Worm (Caenorhabditis elegans) whole organism, L4 larva: ENCODE data around the gene lys-8.

Source experiments
- F37D6.2 ChIP-seq: sonication (generic microtip); optimal IDR thresholded peaks from 2 replicates; lab custom pipeline; 2016; ENCODE audit warnings: mild to moderate bottlenecking, missing genetic modification characterization, missing compliant biosample characterization
- F49E8.2 ChIP-seq: sonication (generic microtip); optimal IDR thresholded peaks from 2 replicates; lab custom pipeline; 2016; ENCODE audit warnings: missing compliant biosample characterization, mild to moderate bottlenecking, missing genetic modification characterization, borderline replicate concordance
- T20F7.1 ChIP-seq: fragments of 200-800 bp; sonication (Bioruptor generic); optimal IDR thresholded peaks from 2 replicates; lab custom pipeline; 2018; ENCODE audit warnings: mild to moderate bottlenecking, missing genetic modification characterization, missing compliant biosample characterization
- ZK337.2 ChIP-seq: fragments of 200-800 bp; sonication (Bioruptor generic); IDR thresholded peaks from 2 replicates; pipeline ENCODE4 v1.3.6; 2022; ENCODE audit warnings: missing genetic modification reagents, missing genetic modification characterization, missing compliant biosample characterization
- ZK546.5 ChIP-seq, 2 experiments: sonication (generic microtip); optimal IDR thresholded peaks; 2 replicates each; lab custom pipeline; 2017; ENCODE audit warnings: missing biosample characterization in 2 of 2, missing genetic modification characterization in 2 of 2
- aha-1 ChIP-seq: fragments of 150-350 bp; peaks from one replicate; lab custom pipeline; 2014; ENCODE audit warnings: missing biosample characterization, missing genetic modification characterization
- arid-1 ChIP-seq: fragments of 200-800 bp; sonication (Bioruptor generic); conservative IDR thresholded peaks from 2 replicates; pipeline ENCODE4 v1.3.6; 2022; ENCODE audit warnings: missing genetic modification reagents, missing genetic modification characterization, missing compliant biosample characterization
- ces-1 ChIP-seq: fragments of 150-350 bp; sonication (generic microtip); optimal IDR thresholded peaks from 4 replicates; lab custom pipeline; 2014; ENCODE audit warnings: missing biosample characterization, missing genetic modification reagents, missing genetic modification characterization
- ctbp-1 ChIP-seq: fragments of 200-800 bp; sonication (Bioruptor generic); IDR thresholded peaks from 2 replicates; pipeline ENCODE4 v1.3.6; 2022; ENCODE audit warnings: missing genetic modification reagents, missing genetic modification characterization, missing compliant biosample characterization
- daf-19 ChIP-seq: fragments of 200-800 bp; sonication (Bioruptor generic); conservative IDR thresholded peaks from 2 replicates; pipeline ENCODE4 v1.3.6; 2022; ENCODE audit warnings: missing genetic modification characterization, missing compliant biosample characterization
- duxl-1 ChIP-seq: sonication (generic microtip); optimal IDR thresholded peaks from 2 replicates; lab custom pipeline; 2016; ENCODE audit warnings: mild to moderate bottlenecking, missing genetic modification characterization, moderate library complexity, missing compliant biosample characterization; ENCODE audit not compliant: poor library complexity
- dve-1 ChIP-seq: sonication (generic microtip); optimal IDR thresholded peaks from 2 replicates; lab custom pipeline; 2017; ENCODE audit warnings: antibody characterized with exemption, mild to moderate bottlenecking, missing genetic modification characterization, missing compliant biosample characterization; ENCODE audit not compliant: insufficient read depth
- gei-8 ChIP-seq: fragments of 200-800 bp; sonication (Bioruptor generic); optimal IDR thresholded peaks from 2 replicates; lab custom pipeline; 2018; ENCODE audit warnings: mild to moderate bottlenecking, missing genetic modification characterization, missing compliant biosample characterization
- hlh-11 ChIP-seq: fragments of 200-800 bp; sonication (Bioruptor generic); optimal IDR thresholded peaks from 2 replicates; lab custom pipeline; 2018; ENCODE audit warnings: mild to moderate bottlenecking, missing genetic modification characterization, missing compliant biosample characterization
- hlh-30 ChIP-seq: sonication (generic microtip); optimal IDR thresholded peaks from 2 replicates; lab custom pipeline; 2017; ENCODE audit warnings: antibody characterized with exemption, mild to moderate bottlenecking, missing genetic modification characterization, missing compliant biosample characterization; ENCODE audit not compliant: insufficient read depth
- hmg-1.1 ChIP-seq: fragments of 200-800 bp; sonication (Bioruptor generic); IDR thresholded peaks from 2 replicates; pipeline ENCODE4 v1.3.6; 2022; ENCODE audit warnings: missing genetic modification reagents, missing genetic modification characterization, missing compliant biosample characterization
- lin-13 ChIP-seq: fragments of 150-350 bp; optimal IDR thresholded peaks from 2 replicates; lab custom pipeline; 2014; ENCODE audit warnings: missing biosample characterization, missing genetic modification reagents, missing genetic modification characterization
- lin-15B ChIP-seq: fragments of 150-350 bp; sonication (generic microtip); optimal IDR thresholded peaks from 3 replicates; lab custom pipeline; 2014; ENCODE audit warnings: missing biosample characterization, missing genetic modification characterization
- lin-38 ChIP-seq: fragments of 200-800 bp; sonication (Bioruptor generic); IDR thresholded peaks from 2 replicates; pipeline ENCODE4 v1.3.6; 2022; ENCODE audit warnings: missing genetic modification reagents, missing genetic modification characterization, missing compliant biosample characterization
- madf-9 ChIP-seq: fragments of 200-800 bp; sonication (Bioruptor generic); conservative IDR thresholded peaks from 2 replicates; pipeline ENCODE4 v1.3.6; 2022; ENCODE audit warnings: missing genetic modification reagents, missing genetic modification characterization, missing compliant biosample characterization
- mdl-1 ChIP-seq, 2 experiments: fragments of 150-350 bp in 1 of 2; sonication (generic microtip) in 1 of 2; optimal IDR thresholded peaks; 2 replicates each; lab custom pipeline; 2014 to 2017; ENCODE audit warnings: missing biosample characterization in 2 of 2, missing genetic modification characterization in 2 of 2
- mdt-29 ChIP-seq: fragments of 200-800 bp; sonication (Bioruptor generic); IDR thresholded peaks from 2 replicates; pipeline ENCODE4 v1.3.6; 2022; ENCODE audit warnings: missing genetic modification reagents, missing genetic modification characterization, missing compliant biosample characterization
- mep-1 ChIP-seq: fragments of 150-350 bp; sonication (generic microtip); optimal IDR thresholded peaks from 3 replicates; lab custom pipeline; 2014; ENCODE audit warnings: missing biosample characterization, missing genetic modification characterization
- mxl-3 ChIP-seq: fragments of 200-800 bp; sonication (Bioruptor generic); optimal IDR thresholded peaks from 2 replicates; lab custom pipeline; 2018; ENCODE audit warnings: mild to moderate bottlenecking, missing genetic modification characterization, missing compliant biosample characterization
- nhr-11 ChIP-seq: fragments of 150-350 bp; optimal IDR thresholded peaks from 2 replicates; lab custom pipeline; 2014; ENCODE audit warnings: missing biosample characterization, missing genetic modification characterization
- nhr-28 ChIP-seq: fragments of 150-350 bp; optimal IDR thresholded peaks from 2 replicates; lab custom pipeline; 2014; ENCODE audit warnings: missing biosample characterization, missing genetic modification characterization
- nhr-41 ChIP-seq: fragments of 200-800 bp; sonication (Bioruptor generic); IDR thresholded peaks from 2 replicates; pipeline ENCODE4 v1.3.6; 2022; ENCODE audit warnings: missing genetic modification reagents, missing genetic modification characterization, missing compliant biosample characterization
- nhr-6 ChIP-seq: fragments of 150-350 bp; optimal IDR thresholded peaks from 2 replicates; lab custom pipeline; 2014; ENCODE audit warnings: missing biosample characterization, missing genetic modification characterization
- nhr-77 ChIP-seq: fragments of 150-350 bp; optimal IDR thresholded peaks from 2 replicates; lab custom pipeline; 2014; ENCODE audit warnings: missing biosample characterization, missing genetic modification characterization
- rbr-2 ChIP-seq: sonication (generic microtip); optimal IDR thresholded peaks from 2 replicates; lab custom pipeline; 2016; ENCODE audit warnings: missing genotype, missing genetic modification characterization, missing compliant biosample characterization
- set-16 ChIP-seq: fragments of 200-800 bp; sonication (Bioruptor generic); IDR thresholded peaks from 2 replicates; pipeline ENCODE4 v1.3.6; 2022; ENCODE audit warnings: missing genetic modification reagents, missing genetic modification characterization, missing compliant biosample characterization
- spr-1 ChIP-seq: sonication (generic microtip); optimal IDR thresholded peaks from 2 replicates; lab custom pipeline; 2016; ENCODE audit warnings: mild to moderate bottlenecking, missing genetic modification characterization, missing compliant biosample characterization
- spr-3 ChIP-seq: fragments of 200-800 bp; sonication (Bioruptor generic); optimal IDR thresholded peaks from 2 replicates; lab custom pipeline; 2018; ENCODE audit warnings: mild to moderate bottlenecking, missing genetic modification characterization, missing compliant biosample characterization
- unc-130 ChIP-seq: sonication (generic microtip); optimal IDR thresholded peaks from 2 replicates; lab custom pipeline; 2016; ENCODE audit warnings: missing genetic modification reagents, missing genetic modification characterization, missing compliant biosample characterization
- unc-62 ChIP-seq, 3 experiments: fragments of 150-350 bp in 1 of 3; sonication (generic microtip); optimal IDR thresholded peaks in 2 of 3; peaks in 1 of 3; 1 replicate in 1 of 3; 2 replicates in 2 of 3; lab custom pipeline; 2014 to 2017; ENCODE audit warnings: missing biosample characterization in 3 of 3, missing genetic modification characterization in 3 of 3, missing genetic modification reagents in 3 of 3, missing genotype in 1 of 3
- zag-1 ChIP-seq: fragments of 150-350 bp; optimal IDR thresholded peaks from 2 replicates; lab custom pipeline; 2014; ENCODE audit warnings: missing biosample characterization, missing genetic modification characterization
- zfp-2 ChIP-seq: sonication (generic microtip); optimal IDR thresholded peaks from 2 replicates; lab custom pipeline; 2016; ENCODE audit warnings: mild to moderate bottlenecking, missing genetic modification characterization, missing compliant biosample characterization
- ztf-7 ChIP-seq: fragments of 150-350 bp; optimal IDR thresholded peaks from 2 replicates; lab custom pipeline; 2014; ENCODE audit warnings: missing biosample characterization, missing genetic modification characterization

The lys-8 gene

ce11 chrII:5582309-5582708 is 3.7 kb upstream of the lys-8 start, which contains the start of gene T25E4.2:
Gene T25E4.2, minus strand, starts transcription at chrII:5582409.
- TF ChIP-seq zfp-2 (tag; lab: Kevin White, UChicago) (no peak), spr-3 (GFP tag; lab: Kevin White, UChicago) (no peak), nhr-6 (no peak), madf-9 (GFP tag; lab: Robert Waterston, UW) (no peak), ces-1 (GFP tag; lab: Kevin White, UChicago) (no peak)

DNA sequence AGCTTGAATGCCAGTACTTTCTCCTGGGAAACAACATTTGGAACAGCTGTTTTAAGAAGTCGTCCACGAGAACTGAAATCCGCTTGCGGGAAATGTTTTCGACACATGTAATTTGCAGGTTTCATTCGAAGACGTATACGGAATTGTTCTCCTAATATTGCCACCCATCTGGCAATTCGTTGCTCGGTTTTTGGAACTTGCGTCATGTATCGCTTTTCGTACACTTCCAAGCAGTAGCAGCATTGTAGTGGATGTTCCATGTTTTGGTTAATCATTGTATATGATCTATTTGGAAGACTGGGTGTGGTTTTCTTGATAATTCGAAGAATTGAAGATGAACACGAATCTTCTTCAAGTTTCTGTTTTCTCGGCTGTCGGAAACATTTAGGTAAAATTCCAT is 1.8 kb downstream of the lys-8 start:
- TF ChIP-seq lin-13 (GFP tag; lab: Kevin White, UChicago) (no peak), aha-1 (tag; lab: Kevin White, UChicago) (peak; percentile 91), duxl-1 (tag; lab: Kevin White, UChicago) (no peak), arid-1 (GFP tag; lab: Robert Waterston, UW) (no peak), spr-1 (tag; lab: Kevin White, UChicago) (no peak), set-16 (GFP tag; lab: Robert Waterston, UW) (no peak), gei-8 (GFP tag; lab: Kevin White, UChicago) (no peak), lin-38 (GFP tag; lab: Robert Waterston, UW) (no peak), ZK546.5 (tag; optimal IDR thresholded peaks at IDR 0.05; lab: Kevin White, UChicago) (no peak), unc-62 (GFP tag; optimal IDR thresholded peaks at IDR 0.05 in 1 of 2; lab: Kevin White, UChicago) (peak in 1 of 2 experiments; percentile 74), unc-62 (tag; optimal IDR thresholded peaks at IDR 0.05; lab: Kevin White, UChicago) (no peak), F37D6.2 (tag; lab: Kevin White, UChicago) (no peak), ctbp-1 (GFP tag; lab: Robert Waterston, UW) (no peak)

DNA sequence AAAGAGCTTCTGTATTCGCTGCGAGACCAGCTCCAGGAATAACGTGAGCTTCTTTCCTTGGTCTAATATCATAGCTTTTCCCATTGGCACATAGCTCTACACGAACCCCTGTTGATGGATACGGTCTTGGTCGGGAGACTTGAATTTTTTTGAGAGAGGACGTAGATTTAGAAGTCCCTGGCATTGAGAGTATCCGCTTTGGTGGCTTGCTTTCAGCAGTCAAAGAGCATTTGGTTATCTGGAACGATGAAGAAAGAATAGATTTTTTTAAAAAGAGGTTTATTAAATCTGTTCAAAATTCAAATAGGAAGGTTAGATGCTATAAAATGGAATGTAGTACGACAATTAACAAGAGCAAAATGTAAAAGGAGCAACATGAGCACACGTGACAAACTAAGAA is 3.7 kb downstream of the lys-8 start, which contains the start of gene C17G10.13:
Gene C17G10.13, minus strand, starts transcription at position 101 of the 400 bp plus-strand sequence.
- TF ChIP-seq mdt-29 (GFP tag; lab: Robert Waterston, UW) (no peak), lin-38 (GFP tag; lab: Robert Waterston, UW) (no peak), ztf-7 (no peak), ZK337.2 (GFP tag; lab: Robert Waterston, UW) (no peak), zag-1 (no peak), gei-8 (GFP tag; lab: Kevin White, UChicago) (no peak), mxl-3 (GFP tag; lab: Kevin White, UChicago) (no peak), F49E8.2 (tag; lab: Kevin White, UChicago) (no peak)

DNA sequence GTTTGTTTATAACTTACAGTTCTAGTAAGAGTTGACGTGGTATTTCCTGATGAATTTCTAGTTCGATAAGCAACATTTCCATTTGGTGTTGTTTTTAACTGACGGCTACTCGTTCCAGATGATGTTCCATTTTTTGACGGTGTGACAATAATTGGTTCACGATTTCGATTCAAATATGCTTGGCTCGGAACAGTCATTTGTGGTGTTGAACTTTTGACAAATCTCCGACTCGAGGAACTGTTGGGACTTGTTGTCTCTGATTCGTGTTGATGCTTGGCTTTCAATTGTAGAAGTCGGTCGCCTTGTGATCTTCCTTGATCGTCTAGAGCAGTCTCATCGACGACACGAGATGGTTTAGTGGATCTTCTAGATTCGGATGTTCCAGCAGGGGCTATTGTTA is 5.6 kb downstream of the lys-8 start:
- TF ChIP-seq unc-62 (GFP tag; optimal IDR thresholded peaks at IDR 0.05 in 1 of 2; lab: Kevin White, UChicago) (peak in 1 of 2 experiments; percentile 68), unc-62 (tag; optimal IDR thresholded peaks at IDR 0.05; lab: Kevin White, UChicago) (no peak), zfp-2 (tag; lab: Kevin White, UChicago) (no peak)

ce11 chrII:5592857-5593256 is 6.9 kb downstream of the lys-8 start:
- TF ChIP-seq unc-62 (GFP tag; optimal IDR thresholded peaks at IDR 0.05 in 1 of 2; lab: Kevin White, UChicago) (peak in 1 of 2 experiments; percentile 52), unc-62 (tag; optimal IDR thresholded peaks at IDR 0.05; lab: Kevin White, UChicago) (no peak), rbr-2 (tag; lab: Kevin White, UChicago) (no peak)

DNA sequence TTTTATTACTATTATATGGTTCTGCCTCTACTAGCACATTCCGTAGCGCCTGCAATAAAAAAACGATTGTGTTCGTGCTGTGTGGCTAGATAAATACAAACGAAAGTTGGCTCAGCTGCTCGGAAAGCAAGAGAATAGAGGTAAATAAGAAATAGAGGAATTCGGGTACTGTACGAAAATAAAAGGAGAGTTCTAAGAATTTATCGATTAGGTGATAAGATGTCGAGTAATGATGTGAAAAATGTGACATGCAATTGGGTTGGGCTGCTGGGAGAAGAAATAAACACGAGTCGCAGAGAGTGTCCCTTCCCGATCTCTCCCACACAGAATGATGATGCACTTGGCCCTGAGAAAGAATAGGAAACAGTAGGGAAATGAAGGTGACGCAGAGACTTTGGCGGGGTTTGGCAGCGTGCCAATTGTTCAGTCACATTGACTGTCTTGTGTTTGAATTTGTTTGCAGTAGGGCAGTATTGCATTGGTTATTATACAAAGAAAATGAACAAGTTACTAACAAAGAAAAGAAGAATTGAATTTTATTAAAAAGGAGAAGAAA is 7.5 kb downstream of the lys-8 start, which contains the start of gene cdc-14:
Gene cdc-14, minus strand, starts transcription at position 51 of the 556 bp plus-strand sequence.
- peak; percentile 97 for TF ChIP-seq hlh-30 (tag; lab: Kevin White, UChicago)
- peak; percentile 41 for TF ChIP-seq T20F7.1 (GFP tag; lab: Kevin White, UChicago)
- TF ChIP-seq lin-15B = no peak
- TF ChIP-seq nhr-6 = peak; percentile 55
- no peak for TF ChIP-seq nhr-41 (GFP tag; lab: Robert Waterston, UW)
- TF ChIP-seq daf-19 (GFP tag; lab: Robert Waterston, UW) = no peak
- TF ChIP-seq nhr-28 (tag; lab: Kevin White, UChicago) = peak; percentile 68
- TF ChIP-seq mdl-1 (tag; optimal IDR thresholded peaks at IDR 0.05; lab: Kevin White, UChicago) = peak in 1 of 2 experiments; percentile 72
- 0 out of 2 replicates have a peak, but pooled peaks have one; percentile 36 for TF ChIP-seq hmg-1.1
- TF ChIP-seq nhr-77 (tag; lab: Kevin White, UChicago) = peak; percentile 63
- TF ChIP-seq dve-1 (tag; lab: Kevin White, UChicago) = peak; percentile 81
- peak; percentile 82 for TF ChIP-seq mep-1
- no peak for TF ChIP-seq unc-130 (GFP tag; lab: Kevin White, UChicago)
- TF ChIP-seq hlh-11 (tag; lab: Kevin White, UChicago) = peak; percentile 85
- TF ChIP-seq zag-1 = no peak
- TF ChIP-seq unc-62 (GFP tag; optimal IDR thresholded peaks at IDR 0.05 in 1 of 2; lab: Kevin White, UChicago) = peak in 1 of 2 experiments; percentile 87
- no peak for TF ChIP-seq unc-62 (tag; optimal IDR thresholded peaks at IDR 0.05; lab: Kevin White, UChicago)
- peak; percentile 86 for TF ChIP-seq nhr-11 (tag; lab: Kevin White, UChicago)
- peak; percentile 49 for TF ChIP-seq ztf-7
